Comparison of ENCODE assay signal across 1 fruit fly cellular context in the genomic region with DNA sequence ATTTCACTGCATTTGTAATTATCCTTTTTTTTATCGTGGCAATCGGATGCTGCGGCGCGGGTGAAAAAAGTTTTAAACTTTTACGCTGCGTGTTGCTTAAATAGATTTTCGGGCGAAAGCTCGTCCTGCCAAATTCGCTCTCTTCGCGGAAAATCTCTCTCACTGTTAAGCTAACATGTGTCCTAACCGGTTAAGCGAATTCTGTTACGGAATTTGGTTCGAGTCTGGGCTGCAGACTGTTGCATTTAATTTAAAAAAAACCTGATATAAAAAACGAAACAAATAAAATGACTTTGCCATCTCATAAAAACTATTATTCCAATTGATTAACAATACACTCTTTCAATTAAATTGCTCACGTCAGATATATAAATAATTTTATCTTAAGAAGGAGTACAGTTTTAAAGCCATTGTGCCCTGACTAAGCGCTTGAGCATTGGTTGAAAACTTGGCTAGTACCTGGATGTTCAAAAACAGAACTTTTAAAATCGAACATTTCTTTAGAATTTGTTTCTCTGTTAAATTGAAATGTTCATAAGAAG.
TF ChIP-seq lines count a peak whose summit lies in the region.

A gene (minus strand): TSS at position 51 of the 542 bp plus-strand sequence.

TF ChIP-seq in whole organism, embryonic, 481 proteins besides CTCF, POLR2A, EP300 and RAD21 (continued from another document):
- TF ChIP-seq CG14710 (tag; optimal IDR thresholded peaks at IDR 0.05; lab: Kevin White, UChicago) (peak; percentile 48), CG9437 (GFP tag; optimal IDR thresholded peaks at IDR 0.05; lab: Kevin White, UChicago) (peak; percentile 7), Neu2 (GFP tag; optimal IDR thresholded peaks at IDR 0.05; lab: Kevin White, UChicago; ENCODE audit: borderline replicate concordance) (no peak), CG6813 (GFP tag; optimal IDR thresholded peaks at IDR 0.05; lab: Kevin White, UChicago) (no peak)
